Fruit fly (Drosophila melanogaster) whole organism, embryonic: Measurements from ENCODE around the gene CG43402.
A peak's percentile ranks its signal among the peaks of the same experiment; 100 is the strongest.

Experiments used
- Atf-2 ChIP-seq: fragments of 200-800 bp; sonication (Bioruptor generic); optimal IDR thresholded peaks from 2 replicates; lab custom pipeline; 2016; ENCODE audit warnings: missing biosample characterization, missing genetic modification characterization
- Bgb ChIP-seq: fragments of 200-800 bp; sonication (Bioruptor generic); IDR thresholded peaks from 2 replicates; pipeline ENCODE4 v1.3.6; 2022; ENCODE audit warnings: missing biosample characterization, missing genetic modification characterization; ENCODE audit not compliant: partially characterized antibody
- BtbVII ChIP-seq: fragments of 200-800 bp; sonication (Bioruptor generic); optimal IDR thresholded peaks from 3 replicates; lab custom pipeline; 2017; ENCODE audit warnings: missing biosample characterization, mild to moderate bottlenecking, missing genetic modification characterization
- CG11560 ChIP-seq: fragments of 200-800 bp; sonication (Bioruptor generic); IDR thresholded peaks from 3 replicates; pipeline ENCODE4 v1.3.6; 2022; ENCODE audit warnings: missing biosample characterization, missing genetic modification characterization
- CG11723 ChIP-seq: fragments of 200-800 bp; sonication (Bioruptor generic); optimal IDR thresholded peaks from 2 replicates; lab custom pipeline; 2017; ENCODE audit warnings: missing biosample characterization, mild to moderate bottlenecking, missing genetic modification characterization
- CG12071 ChIP-seq: fragments of 200-800 bp; sonication (Bioruptor generic); optimal IDR thresholded peaks from 3 replicates; lab custom pipeline; 2018; ENCODE audit warnings: missing biosample characterization, mild to moderate bottlenecking, missing genetic modification characterization
- CG12104 ChIP-seq: fragments of 200-800 bp; sonication (Bioruptor generic); optimal IDR thresholded peaks from 3 replicates; lab custom pipeline; 2016; ENCODE audit warnings: missing biosample characterization, missing genetic modification characterization
- CG14050 ChIP-seq: fragments of 200-800 bp; sonication (Bioruptor generic); IDR thresholded peaks from 3 replicates; pipeline ENCODE4 v1.3.6; 2022; ENCODE audit warnings: missing biosample characterization, missing genetic modification characterization
- CG15011 ChIP-seq: fragments of 200-800 bp; sonication (Bioruptor generic); optimal IDR thresholded peaks from 3 replicates; lab custom pipeline; 2018; ENCODE audit warnings: missing biosample characterization, mild to moderate bottlenecking, missing genetic modification characterization
- CG1602 ChIP-seq: fragments of 200-800 bp; sonication (Bioruptor generic); optimal IDR thresholded peaks from 3 replicates; lab custom pipeline; 2016; ENCODE audit warnings: missing biosample characterization, missing genetic modification characterization
- CG2199 ChIP-seq: fragments of 200-800 bp; sonication (Bioruptor generic); IDR thresholded peaks from 3 replicates; pipeline ENCODE4 v1.3.6; 2022; ENCODE audit warnings: missing biosample characterization, missing genetic modification characterization
- CG31441 ChIP-seq: fragments of 200-800 bp; sonication (Bioruptor generic); IDR thresholded peaks from 2 replicates; pipeline ENCODE4 v1.3.6; 2022; ENCODE audit warnings: missing biosample characterization, missing genetic modification characterization
- CG3163 ChIP-seq: fragments of 200-800 bp; sonication (Bioruptor generic); optimal IDR thresholded peaks from 3 replicates; lab custom pipeline; 2016; ENCODE audit warnings: missing biosample characterization, missing genetic modification characterization
- CG3281 ChIP-seq: fragments of 200-800 bp; sonication (Bioruptor generic); optimal IDR thresholded peaks from 3 replicates; lab custom pipeline; 2017; ENCODE audit warnings: missing biosample characterization, mild to moderate bottlenecking, missing genetic modification characterization
- CG34224 ChIP-seq: fragments of 200-800 bp; sonication (Bioruptor generic); IDR thresholded peaks from 3 replicates; pipeline ENCODE4 v1.3.6; 2022; ENCODE audit warnings: missing biosample characterization, missing genetic modification characterization; ENCODE audit not compliant: partially characterized antibody
- CG3726 ChIP-seq: fragments of 200-800 bp; sonication (Bioruptor generic); IDR thresholded peaks from 3 replicates; pipeline ENCODE4, ENCODE4 v1.3.6; 2022; ENCODE audit warnings: missing biosample characterization, missing genetic modification characterization
- CG6175 ChIP-seq: fragments of 200-800 bp; sonication (Bioruptor generic); IDR thresholded peaks from 3 replicates; pipeline ENCODE4 v1.3.6; 2022; ENCODE audit warnings: missing biosample characterization, missing genetic modification characterization
- CG7786 ChIP-seq: fragments of 200-800 bp; sonication (Bioruptor generic); optimal IDR thresholded peaks from 2 replicates; lab custom pipeline; 2016; ENCODE audit warnings: missing biosample characterization, missing genetic modification characterization
- CG7963 ChIP-seq: fragments of 200-800 bp; sonication (Bioruptor generic); IDR thresholded peaks from 3 replicates; pipeline ENCODE4 v1.3.6; 2022; ENCODE audit warnings: missing biosample characterization, missing genetic modification characterization; ENCODE audit not compliant: partially characterized antibody
- CG8089 ChIP-seq: fragments of 200-800 bp; sonication (Bioruptor generic); optimal IDR thresholded peaks from 3 replicates; lab custom pipeline; 2016; ENCODE audit warnings: missing biosample characterization, missing genetic modification characterization
- CG8359 ChIP-seq: fragments of 200-800 bp; sonication (Bioruptor generic); optimal IDR thresholded peaks from 2 replicates; lab custom pipeline; 2017; ENCODE audit warnings: missing biosample characterization, mild to moderate bottlenecking, missing genetic modification characterization, borderline replicate concordance
- CG9876 ChIP-seq: fragments of 200-800 bp; sonication (Bioruptor generic); optimal IDR thresholded peaks from 2 replicates; lab custom pipeline; 2016; ENCODE audit warnings: missing biosample characterization, missing genetic modification characterization
- Camta ChIP-seq: fragments of 200-800 bp; sonication (Bioruptor generic); optimal IDR thresholded peaks from 2 replicates; lab custom pipeline; 2016; ENCODE audit warnings: missing biosample characterization, missing genetic modification characterization
- ERR ChIP-seq: fragments of 200-800 bp; sonication (Bioruptor generic); optimal IDR thresholded peaks from 2 replicates; lab custom pipeline; 2016; ENCODE audit warnings: missing biosample characterization, missing genetic modification characterization
- Fer1 ChIP-seq: fragments of 200-800 bp; sonication (Bioruptor generic); optimal IDR thresholded peaks from 2 replicates; lab custom pipeline; 2017; ENCODE audit warnings: missing biosample characterization, mild to moderate bottlenecking, missing genetic modification characterization
- Fer2 ChIP-seq: fragments of 200-800 bp; sonication (Bioruptor generic); optimal IDR thresholded peaks from 2 replicates; lab custom pipeline; 2018; ENCODE audit warnings: missing biosample characterization, mild to moderate bottlenecking, missing genetic modification characterization, moderate library complexity
- Gug ChIP-seq: fragments of 200-800 bp; sonication (Bioruptor generic); IDR thresholded peaks from 4 replicates; pipeline ENCODE4 v1.3.6; 2022; ENCODE audit warnings: missing biosample characterization, missing genetic modification characterization
- HLH3B ChIP-seq: fragments of 200-800 bp; sonication (Bioruptor generic); IDR thresholded peaks from 2 replicates; pipeline ENCODE4 v1.3.6; 2022; ENCODE audit warnings: missing biosample characterization, missing genetic modification characterization
- Hand ChIP-seq: fragments of 200-800 bp; sonication (Bioruptor generic); optimal IDR thresholded peaks from 2 replicates; lab custom pipeline; 2017; ENCODE audit warnings: mild to moderate bottlenecking, missing biosample characterization, missing genetic modification reagents, missing genetic modification characterization
- Hr51 ChIP-seq, 2 experiments: fragments of 200-800 bp; sonication (Bioruptor generic); optimal IDR thresholded peaks; 2 replicates in 1 of 2; 3 replicates in 1 of 2; lab custom pipeline; 2016 to 2018; ENCODE audit warnings: missing biosample characterization in 2 of 2, missing genetic modification characterization in 2 of 2, mild to moderate bottlenecking in 1 of 2, moderate library complexity in 1 of 2
- Lim3 ChIP-seq: fragments of 200-800 bp; sonication (Bioruptor generic); IDR thresholded peaks from 2 replicates; pipeline ENCODE4 v1.3.6; 2022; ENCODE audit warnings: missing biosample characterization, missing genetic modification characterization
- Nf-YC ChIP-seq: fragments of 200-800 bp; optimal IDR thresholded peaks from 3 replicates; lab custom pipeline; 2019; ENCODE audit warnings: missing biosample characterization, mild to moderate bottlenecking, missing genetic modification characterization, moderate library complexity
- Optix ChIP-seq: fragments of 200-800 bp; sonication (Bioruptor generic); IDR thresholded peaks from 3 replicates; pipeline ENCODE4 v1.3.6; 2022; ENCODE audit warnings: missing biosample characterization, missing genetic modification characterization
- Ptx1 ChIP-seq: fragments of 200-800 bp; sonication (Bioruptor generic); IDR thresholded peaks from 2 replicates; pipeline ENCODE4 v1.3.6; 2022; ENCODE audit warnings: missing biosample characterization, missing genetic modification characterization
- Ravus ChIP-seq: fragments of 200-800 bp; sonication (Bioruptor generic); IDR thresholded peaks from 2 replicates; pipeline ENCODE4 v1.3.6; 2022; ENCODE audit warnings: missing biosample characterization, missing genetic modification characterization
- Taf1 ChIP-seq: fragments of 200-800 bp; sonication (Bioruptor generic); IDR thresholded peaks from 2 replicates; pipeline ENCODE4 v1.3.6; 2022; ENCODE audit warnings: missing biosample characterization, missing genetic modification characterization
- Usf ChIP-seq: fragments of 200-800 bp; sonication (Bioruptor generic); optimal IDR thresholded peaks from 2 replicates; lab custom pipeline; 2017; ENCODE audit warnings: missing genotype, missing biosample characterization, missing genetic modification characterization
- YL-1 ChIP-seq: fragments of 200-800 bp; sonication (Bioruptor generic); optimal IDR thresholded peaks from 3 replicates; lab custom pipeline; 2017; ENCODE audit warnings: missing biosample characterization, mild to moderate bottlenecking, missing genetic modification characterization
- al ChIP-seq: fragments of 200-800 bp; sonication (Bioruptor generic); IDR thresholded peaks from 2 replicates; pipeline ENCODE4 v1.3.6; 2022; ENCODE audit warnings: missing biosample characterization, missing genetic modification characterization
- bsh ChIP-seq, 2 experiments: fragments of 200-800 bp; sonication (Bioruptor generic); optimal IDR thresholded peaks; 2 replicates each; lab custom pipeline; 2017 to 2018; ENCODE audit warnings: mild to moderate bottlenecking in 2 of 2, missing biosample characterization in 2 of 2, missing genetic modification characterization in 2 of 2, moderate library complexity in 1 of 2
- caup ChIP-seq: fragments of 200-800 bp; sonication (Bioruptor generic); optimal IDR thresholded peaks from 3 replicates; lab custom pipeline; 2017; ENCODE audit warnings: missing biosample characterization, mild to moderate bottlenecking, missing genetic modification characterization, moderate library complexity; ENCODE audit not compliant: severe bottlenecking
- hbn ChIP-seq: fragments of 200-800 bp; sonication (Bioruptor generic); IDR thresholded peaks from 2 replicates; pipeline ENCODE4 v1.3.6; 2022; ENCODE audit warnings: missing biosample characterization, missing genetic modification characterization; ENCODE audit not compliant: partially characterized antibody
- hth ChIP-seq: fragments of >200 bp; optimal IDR thresholded peaks from 2 replicates; lab custom pipeline; 2017; ENCODE audit warnings: inconsistent platforms
- kah ChIP-seq: fragments of 200-800 bp; sonication (Bioruptor generic); optimal IDR thresholded peaks from 2 replicates; lab custom pipeline; 2018; ENCODE audit warnings: missing biosample characterization, mild to moderate bottlenecking, missing genetic modification characterization
- phol ChIP-seq: fragments of 200-800 bp; sonication (Bioruptor generic); optimal IDR thresholded peaks from 3 replicates; lab custom pipeline; 2018; ENCODE audit warnings: missing biosample characterization, mild to moderate bottlenecking, missing genetic modification characterization, moderate library complexity
- pita ChIP-seq: fragments of 200-800 bp; sonication (Bioruptor generic); optimal IDR thresholded peaks from 2 replicates; lab custom pipeline; 2017; ENCODE audit warnings: missing biosample characterization, mild to moderate bottlenecking, missing genetic modification characterization
- ro ChIP-seq: fragments of 200-800 bp; sonication (Bioruptor generic); IDR thresholded peaks from 2 replicates; pipeline ENCODE4 v1.3.6; 2022; ENCODE audit warnings: missing biosample characterization, missing genetic modification characterization
- sc ChIP-seq, 3 experiments: fragments of >200 bp in 2 of 3; fragments of 200-800 bp in 1 of 3; sonication (Bioruptor generic) in 1 of 3; optimal IDR thresholded peaks; 2 replicates in 2 of 3; 3 replicates in 1 of 3; lab custom pipeline; 2017; ENCODE audit warnings: mild to moderate bottlenecking in 1 of 3, missing biosample characterization in 1 of 3, missing genetic modification characterization in 1 of 3, missing genetic modification reagents in 1 of 3
- tll ChIP-seq, 2 experiments: fragments of 200-800 bp in 1 of 2; fragments of >200 bp in 1 of 2; sonication (Bioruptor generic) in 1 of 2; optimal IDR thresholded peaks; 2 replicates each; lab custom pipeline; 2017 to 2019; ENCODE audit warnings: missing biosample characterization in 2 of 2, missing genetic modification characterization in 2 of 2, mild to moderate bottlenecking in 1 of 2, moderate library complexity in 1 of 2
- zf30C ChIP-seq: fragments of 200-800 bp; sonication (Bioruptor generic); optimal IDR thresholded peaks from 3 replicates; lab custom pipeline; 2018; ENCODE audit warnings: missing biosample characterization, mild to moderate bottlenecking, missing genetic modification characterization

The CG43402 gene

DNA sequence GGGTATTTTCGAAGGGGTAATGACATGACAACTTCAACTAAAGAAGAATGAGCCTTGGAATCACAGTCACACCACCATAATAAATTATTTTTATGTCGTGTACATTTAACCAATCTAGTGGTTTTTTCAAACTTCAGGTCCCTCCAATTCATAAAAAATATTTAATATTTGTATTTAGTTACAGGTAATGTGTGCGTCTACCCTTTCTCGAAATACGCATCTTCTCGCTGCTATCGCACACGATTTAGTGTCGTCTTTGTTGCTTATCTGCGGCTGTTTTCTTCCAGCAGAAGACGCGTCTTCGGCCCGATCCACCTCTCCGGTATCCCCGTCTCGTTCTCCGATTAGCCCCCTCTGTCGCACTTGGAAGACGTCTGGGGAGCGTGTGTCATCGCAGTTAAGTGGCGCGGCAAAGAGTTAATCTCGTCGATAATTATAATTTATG is 15.6 kb upstream of the CG43402 start (continued):
- TF ChIP-seq Nf-YC (tag; lab: Kevin White, UChicago) (no peak), CG14050 (GFP tag; lab: Robert Waterston, UW) (peak; percentile 50; the same call in 2 of the 3 replicates), Ptx1 (GFP tag; lab: Robert Waterston, UW) (peak; percentile 81), CG11723 (GFP tag; lab: Kevin White, UChicago) (peak; percentile 48), CG12071 (GFP tag; lab: Kevin White, UChicago) (no peak), YL-1 (peak; percentile 6), Bgb (GFP tag; lab: Robert Waterston, UW) (no peak), CG2199 (GFP tag; lab: Robert Waterston, UW) (peak; percentile 86), hbn (GFP tag; lab: Robert Waterston, UW) (no peak), HLH3B (GFP tag; lab: Robert Waterston, UW) (peak; percentile 75), zf30C (GFP tag; lab: Kevin White, UChicago) (no peak), CG15011 (GFP tag; lab: Kevin White, UChicago) (peak; percentile 4), CG31441 (GFP tag; lab: Robert Waterston, UW) (peak; percentile 86), CG9876 (peak; percentile 11), Hand (GFP tag; lab: Kevin White, UChicago) (no peak), ERR (no peak), CG3726 (peak; percentile 65; the same call in 2 of the 3 replicates), Taf1 (GFP tag; lab: Robert Waterston, UW) (no peak), Optix (GFP tag; lab: Robert Waterston, UW) (peak; percentile 72; the same call in 1 of the 3 replicates), Atf-2 (no peak), ro (peak; percentile 57), CG7963 (no peak), CG34224 (GFP tag; lab: Robert Waterston, UW) (no peak), BtbVII (no peak), hth (lab: Kevin White, UChicago) (no peak), tll (GFP tag; optimal IDR thresholded peaks at IDR 0.05; lab: Kevin White, UChicago) (no peak), pita (GFP tag; lab: Kevin White, UChicago) (no peak), al (GFP tag; lab: Robert Waterston, UW) (0 out of 2 replicates have a peak, but pooled peaks have one; percentile 30), CG8359 (GFP tag; lab: Kevin White, UChicago) (peak; percentile 45), caup (peak; percentile 39), CG7786 (GFP tag; lab: Kevin White, UChicago) (no peak), Usf (GFP tag; lab: Kevin White, UChicago) (peak; percentile 77), Camta (peak; percentile 58), CG3281 (GFP tag; lab: Kevin White, UChicago) (no peak), CG1602 (GFP tag; lab: Kevin White, UChicago) (peak; percentile 80), Hr51 (GFP tag; optimal IDR thresholded peaks at IDR 0.05; lab: Kevin White, UChicago) (peak; percentile 29 to 70), CG3163 (no peak), CG6175 (peak; percentile 46; the same call in 1 of the 3 replicates), Lim3 (GFP tag; lab: Robert Waterston, UW) (no peak), Gug (peak; percentile 51; the same call in 2 of the 4 replicates), kah (GFP tag; lab: Kevin White, UChicago) (no peak), Ravus (no peak), CG8089 (GFP tag; lab: Kevin White, UChicago) (peak; percentile 56), Fer1 (GFP tag; lab: Kevin White, UChicago) (no peak), sc (optimal IDR thresholded peaks at IDR 0.05; lab: Kevin White, UChicago) (no peak), sc (GFP tag; optimal IDR thresholded peaks at IDR 0.05; lab: Kevin White, UChicago) (peak; percentile 74), phol (tag; lab: Kevin White, UChicago) (peak; percentile 85), CG12104 (peak; percentile 11), CG11560 (tag; lab: Robert Waterston, UW) (no peak), bsh (GFP tag; optimal IDR thresholded peaks at IDR 0.05; lab: Kevin White, UChicago) (peak; percentile 72 to 89), Fer2 (tag; lab: Kevin White, UChicago) (no peak)
